Fruit fly (Drosophila melanogaster): ENCODE data around the gene ValRS-m.

ValRS-m gene

DNA sequence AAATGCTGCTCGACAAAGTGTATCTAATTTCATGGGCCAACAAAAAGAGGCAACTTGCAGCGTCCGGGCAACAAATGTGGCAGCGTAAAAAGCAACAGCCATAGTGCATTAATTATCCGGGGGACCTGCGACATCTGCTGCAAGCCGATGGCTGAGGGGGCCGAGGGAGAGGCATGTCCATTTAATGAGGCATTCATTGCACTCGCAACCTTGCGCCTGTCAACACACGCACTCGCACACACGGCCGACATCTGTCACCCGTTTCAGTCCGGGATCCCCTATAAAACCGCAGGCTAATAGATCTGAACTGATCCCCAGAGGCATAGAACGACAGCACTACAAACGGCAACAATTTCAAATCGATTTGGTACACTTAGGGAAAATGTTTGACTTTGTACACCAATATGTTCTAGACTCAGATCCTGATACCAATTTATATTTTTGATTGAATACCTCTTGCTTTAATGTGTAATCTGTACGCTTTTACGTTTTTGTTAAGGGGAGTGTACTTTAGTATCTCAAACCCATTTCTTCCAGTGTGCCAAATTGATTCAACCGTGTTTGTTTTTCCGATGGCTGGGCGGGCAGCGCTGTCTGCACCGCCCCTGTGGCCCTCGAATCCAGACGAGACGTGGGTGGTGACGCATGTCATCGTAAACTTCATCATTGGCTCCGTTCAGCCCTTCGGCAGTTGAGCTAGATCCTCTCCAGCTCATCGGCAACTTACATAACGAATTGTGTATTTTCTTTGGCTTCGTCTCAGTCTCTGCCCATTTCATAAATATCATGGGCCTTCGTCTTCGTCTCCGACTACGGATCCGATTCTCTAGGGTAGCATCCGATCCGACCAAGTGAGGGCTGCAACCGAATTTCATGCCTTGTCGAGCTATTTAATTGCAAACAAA, 47.2 kb upstream of the ValRS-m start (continued):
- TF ChIP-seq CG1832 (GFP tag; optimal IDR thresholded peaks at IDR 0.05) (no peak), CG14710 (tag; optimal IDR thresholded peaks at IDR 0.05) (peak; percentile 86), BEAF-32 (GFP tag; optimal IDR thresholded peaks at IDR 0.05) (no peak), Ets97D (GFP tag; optimal IDR thresholded peaks at IDR 0.05) (no peak), sim (GFP tag; IDR thresholded peaks at IDR 0.05) (peak; percentile 91), CG15011 (GFP tag; optimal IDR thresholded peaks at IDR 0.05) (no peak), CG8290 (GFP tag; optimal IDR thresholded peaks at IDR 0.05) (peak; percentile 92), CG8290 (tag; optimal IDR thresholded peaks at IDR 0.05) (no peak), CG14667 (GFP tag; IDR thresholded peaks at IDR 0.05) (peak; percentile 79), CG4282 (GFP tag; optimal IDR thresholded peaks at IDR 0.05) (no peak), CG1647 (GFP tag; optimal IDR thresholded peaks at IDR 0.05) (peak; percentile 21), Ets65A (GFP tag) (peak; percentile 98), zf30C (GFP tag; optimal IDR thresholded peaks at IDR 0.05) (peak; percentile 90), CG5180 (GFP tag; optimal IDR thresholded peaks at IDR 0.05) (peak; percentile 16), CG12219 (GFP tag; optimal IDR thresholded peaks at IDR 0.05) (peak; percentile 68), CG2889 (GFP tag; IDR thresholded peaks at IDR 0.05) (0 out of 3 replicates have a peak, but pooled peaks have one; percentile 28), CG43689 (GFP tag; IDR thresholded peaks at IDR 0.05) (peak; percentile 49; the same call in 1 of the 2 replicates), CG10565 (GFP tag; optimal IDR thresholded peaks at IDR 0.05) (peak; percentile 46), Fer1 (GFP tag; optimal IDR thresholded peaks at IDR 0.05) (no peak), exex (tag; optimal IDR thresholded peaks at IDR 0.05) (no peak), CG6791 (GFP tag; IDR thresholded peaks at IDR 0.05; ENCODE audit: partially characterized antibody) (no peak), ranshi (GFP tag; IDR thresholded peaks at IDR 0.05) (peak; percentile 75; the same call in 1 of the 2 replicates), CG10321 (GFP tag; IDR thresholded peaks at IDR 0.05) (no peak), CTCF (GFP tag; optimal IDR thresholded peaks at IDR 0.05) (no peak), salm (tag; optimal IDR thresholded peaks at IDR 0.05) (peak; percentile 6), CG12769 (tag; optimal IDR thresholded peaks at IDR 0.05) (peak; percentile 40), HmgD (GFP tag; optimal IDR thresholded peaks at IDR 0.05) (peak; percentile 31), Chrac-16 (GFP tag; optimal IDR thresholded peaks at IDR 0.05) (peak; percentile 74), CG6175 (GFP tag; IDR thresholded peaks at IDR 0.05) (no peak), ro (GFP tag; IDR thresholded peaks at IDR 0.05) (peak; percentile 68; the same call in 1 of the 2 replicates), CG1233 (GFP tag; optimal IDR thresholded peaks at IDR 0.05) (peak; percentile 81), cad (GFP tag; optimal IDR thresholded peaks at IDR 0.05) (no peak), mirr (GFP tag; optimal IDR thresholded peaks at IDR 0.05) (no peak), crc (GFP tag; optimal IDR thresholded peaks at IDR 0.05) (peak; percentile 68), CG11093 (GFP tag; IDR thresholded peaks at IDR 0.05) (peak; percentile 80), repo (GFP tag; optimal IDR thresholded peaks at IDR 0.05) (peak; percentile 58), Dfd (GFP tag; optimal IDR thresholded peaks at IDR 0.05) (no peak), CG7839 (tag; optimal IDR thresholded peaks at IDR 0.05) (peak; percentile 71), Blimp-1 (GFP tag; optimal IDR thresholded peaks at IDR 0.05) (peak; percentile 76), Xbp1 (GFP tag; optimal IDR thresholded peaks at IDR 0.05) (peak; percentile 59), NFAT (GFP tag; IDR thresholded peaks at IDR 0.05) (no peak), org-1 (GFP tag; optimal IDR thresholded peaks at IDR 0.05) (peak; percentile 75), Oaz (GFP tag; IDR thresholded peaks at IDR 0.05) (no peak), rib (GFP tag; IDR thresholded peaks at IDR 0.05) (no peak), CG4360 (GFP tag; IDR thresholded peaks at IDR 0.05) (no peak; the same call in 1 of the 2 replicates), MTF-1 (GFP tag; optimal IDR thresholded peaks at IDR 0.05; ENCODE audit: borderline replicate concordance) (peak; percentile 44), Stat92E (GFP tag; optimal IDR thresholded peaks at IDR 0.05) (peak in 1 of 3 experiments; percentile 55), Sry-β (GFP tag; optimal IDR thresholded peaks at IDR 0.05) (peak; percentile 20), CG8388 (GFP tag; optimal IDR thresholded peaks at IDR 0.05) (peak; percentile 78)

Data from whole organism, embryonic.